Worm (Caenorhabditis elegans): ENCODE measurements around the gene ceeh-2.

- TF ChIP-seq nhr-25 (tag; optimal IDR thresholded peaks at IDR 0.05), result no peak
- TF ChIP-seq ceh-16 (tag; optimal IDR thresholded peaks at IDR 0.05), result no peak
- no peak for TF ChIP-seq elt-1 (tag; optimal IDR thresholded peaks at IDR 0.05)
- TF ChIP-seq snpc-4 (tag; optimal IDR thresholded peaks at IDR 0.05), result no peak
- no peak for TF ChIP-seq fkh-10 (GFP tag; optimal IDR thresholded peaks at IDR 0.05)
- no peak for TF ChIP-seq nhr-77 (tag; optimal IDR thresholded peaks at IDR 0.05)
- TF ChIP-seq nhr-12 (tag; optimal IDR thresholded peaks at IDR 0.05), result no peak
- TF ChIP-seq fos-1 (tag; optimal IDR thresholded peaks at IDR 0.05), result no peak
- TF ChIP-seq nhr-23 (tag; optimal IDR thresholded peaks at IDR 0.05), result no peak
- TF ChIP-seq pha-4 (tag; optimal IDR thresholded peaks at IDR 0.05), result no peak
- TF ChIP-seq pqm-1 (tag; optimal IDR thresholded peaks at IDR 0.05), result no peak
- no peak for TF ChIP-seq ama-1 (optimal IDR thresholded peaks at IDR 0.05)
- TF ChIP-seq eor-1 (tag; optimal IDR thresholded peaks at IDR 0.05), result no peak
- TF ChIP-seq nhr-11 (tag; optimal IDR thresholded peaks at IDR 0.05), result no peak
Measured at ce11 chrV:10317294-10317693, 40.4 kb downstream of the ceeh-2 start, which contains the start of gene asps-1.
